Fruit fly (Drosophila melanogaster): ENCODE measurements around the gene Snoo.

The Snoo gene

DNA sequence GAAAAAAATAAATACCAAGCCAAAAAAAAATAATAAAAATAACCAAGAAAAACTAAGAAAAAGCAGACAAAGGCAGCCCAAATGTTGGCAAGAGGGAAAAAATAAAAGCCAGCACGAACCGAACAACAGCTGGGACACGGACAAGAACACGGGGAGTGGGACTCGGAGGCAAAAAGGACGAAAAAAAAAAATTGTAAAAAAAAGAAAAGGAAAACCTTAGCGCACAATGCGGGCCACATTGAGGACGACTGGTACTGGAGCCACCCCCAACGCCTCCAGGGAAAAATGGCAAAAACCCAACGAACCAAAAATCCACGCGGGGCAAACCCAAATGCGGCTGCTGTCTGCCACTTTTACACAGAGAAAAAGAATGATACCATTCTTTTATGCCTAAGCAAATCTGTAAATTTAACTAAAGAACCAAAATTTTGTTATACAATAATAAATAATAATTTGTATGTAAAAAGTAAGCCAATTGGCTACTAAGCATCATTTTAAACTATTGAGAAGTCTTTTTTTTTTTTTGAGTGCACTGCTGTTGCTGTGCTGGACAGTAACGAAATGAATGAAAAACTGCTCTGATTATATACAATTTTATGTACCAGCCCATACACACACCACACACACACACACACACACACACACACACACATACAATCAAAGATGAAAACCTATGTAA is 51.8 kb downstream of the Snoo start (continued):
- peak; percentile 55 for TF ChIP-seq Sox100B (GFP tag; optimal IDR thresholded peaks at IDR 0.05)
- peak; percentile 54 for TF ChIP-seq CG12391 (tag; optimal IDR thresholded peaks at IDR 0.05)
- TF ChIP-seq Dfd (GFP tag; optimal IDR thresholded peaks at IDR 0.05), result no peak
- peak; percentile 36 for TF ChIP-seq zen (tag; optimal IDR thresholded peaks at IDR 0.05)
- peak; percentile 61 for TF ChIP-seq CG18619 (GFP tag; optimal IDR thresholded peaks at IDR 0.05)
- TF ChIP-seq Six4 (GFP tag; optimal IDR thresholded peaks at IDR 0.05), result peak; percentile 24
- TF ChIP-seq dimm (GFP tag; IDR thresholded peaks at IDR 0.05), result peak; percentile 11; the same call in 1 of the 2 replicates
- TF ChIP-seq gem (tag; optimal IDR thresholded peaks at IDR 0.05), result peak; percentile 77
- TF ChIP-seq CG33557 (GFP tag; optimal IDR thresholded peaks at IDR 0.05), result no peak
- no peak for TF ChIP-seq fd64A (GFP tag; optimal IDR thresholded peaks at IDR 0.05)
- TF ChIP-seq CTCF (GFP tag; optimal IDR thresholded peaks at IDR 0.05), result no peak
- peak; percentile 6 for TF ChIP-seq vfl (GFP tag; optimal IDR thresholded peaks at IDR 0.05)
- TF ChIP-seq CG13424 (tag; optimal IDR thresholded peaks at IDR 0.05), result peak; percentile 71
- no peak for TF ChIP-seq luna (GFP tag; optimal IDR thresholded peaks at IDR 0.05)
- peak; percentile 67 for TF ChIP-seq nerfin-1 (tag; optimal IDR thresholded peaks at IDR 0.05)
- peak; percentile 49 for TF ChIP-seq Hr3 (GFP tag; optimal IDR thresholded peaks at IDR 0.05)
- TF ChIP-seq CG9727 (GFP tag; optimal IDR thresholded peaks at IDR 0.05), result peak; percentile 82
- peak; percentile 45; the same call in 1 of the 2 replicates for TF ChIP-seq CG17612 (GFP tag; IDR thresholded peaks at IDR 0.05)
- peak; percentile 28 for TF ChIP-seq mam (GFP tag; optimal IDR thresholded peaks at IDR 0.05)
- TF ChIP-seq Blimp-1 (GFP tag; optimal IDR thresholded peaks at IDR 0.05), result peak; percentile 72
- TF ChIP-seq CG8359 (GFP tag; optimal IDR thresholded peaks at IDR 0.05; ENCODE audit: borderline replicate concordance), result peak; percentile 3
- TF ChIP-seq CG4328 (GFP tag; optimal IDR thresholded peaks at IDR 0.05), result peak; percentile 63
- peak; percentile 37; the same call in 1 of the 2 replicates for TF ChIP-seq bowl (GFP tag; IDR thresholded peaks at IDR 0.05)
- TF ChIP-seq CG6854 (GFP tag; optimal IDR thresholded peaks at IDR 0.05), result peak; percentile 52
- TF ChIP-seq CG15696 (tag; optimal IDR thresholded peaks at IDR 0.05), result peak; percentile 32
- TF ChIP-seq prd (optimal IDR thresholded peaks at IDR 0.05), result no peak
- TF ChIP-seq prd (GFP tag; IDR thresholded peaks at IDR 0.05), result peak; percentile 84
- peak; percentile 86 for TF ChIP-seq scrt (GFP tag; optimal IDR thresholded peaks at IDR 0.05)
- peak; percentile 59; the same call in 1 of the 3 replicates for TF ChIP-seq CG11560 (tag; IDR thresholded peaks at IDR 0.05)
- TF ChIP-seq bsh (GFP tag; optimal IDR thresholded peaks at IDR 0.05), result peak in 1 of 2 experiments; percentile 48
- peak; percentile 49; the same call in 1 of the 3 replicates for TF ChIP-seq gce (GFP tag; IDR thresholded peaks at IDR 0.05)
- peak; percentile 90 for TF ChIP-seq CG13894 (tag; optimal IDR thresholded peaks at IDR 0.05)
- no peak for TF ChIP-seq ac (GFP tag; optimal IDR thresholded peaks at IDR 0.05)
- TF ChIP-seq Antp (GFP tag; optimal IDR thresholded peaks at IDR 0.05), result no peak
- TF ChIP-seq CG9437 (GFP tag; optimal IDR thresholded peaks at IDR 0.05), result peak; percentile 18
- peak; percentile 10 for TF ChIP-seq grn (GFP tag; optimal IDR thresholded peaks at IDR 0.05)
- peak; percentile 70 for TF ChIP-seq E2f1 (GFP tag; IDR thresholded peaks at IDR 0.05)
- no peak for TF ChIP-seq CG34224 (GFP tag; IDR thresholded peaks at IDR 0.05; ENCODE audit: partially characterized antibody)
- no peak for TF ChIP-seq danr (GFP tag; IDR thresholded peaks at IDR 0.05)
- TF ChIP-seq Opbp (GFP tag; IDR thresholded peaks at IDR 0.05; ENCODE audit: partially characterized antibody), result no peak
- no peak for TF ChIP-seq stwl (tag; optimal IDR thresholded peaks at IDR 0.05)
- TF ChIP-seq CG2678 (tag; optimal IDR thresholded peaks at IDR 0.05), result peak; percentile 93
- peak; percentile 42 for TF ChIP-seq CG13775 (GFP tag; optimal IDR thresholded peaks at IDR 0.05)
- peak; percentile 33 for TF ChIP-seq CG14710 (tag; optimal IDR thresholded peaks at IDR 0.05)
- TF ChIP-seq zfh2 (GFP tag; optimal IDR thresholded peaks at IDR 0.05), result no peak
- peak; percentile 29 for TF ChIP-seq tin (GFP tag; optimal IDR thresholded peaks at IDR 0.05)
- TF ChIP-seq CoRest (tag; optimal IDR thresholded peaks at IDR 0.05), result peak; percentile 76
- TF ChIP-seq CG17568 (GFP tag; optimal IDR thresholded peaks at IDR 0.05), result peak; percentile 34
- TF ChIP-seq CG9797 (GFP tag; optimal IDR thresholded peaks at IDR 0.05), result no peak

Data from whole organism, embryonic.